Worm (Caenorhabditis elegans) whole organism, L4 larva: ENCODE results near the gene wago-4.
A peak's percentile ranks its signal among the peaks of the same experiment; 100 is the strongest.

Experiments used
- D1046.2 ChIP-seq: fragments of 200-800 bp; sonication (Bioruptor generic); IDR thresholded peaks from 2 replicates; pipeline ENCODE4 v1.3.6; 2022; ENCODE audit warnings: missing genetic modification characterization, missing compliant biosample characterization
- F37D6.2 ChIP-seq: sonication (generic microtip); optimal IDR thresholded peaks from 2 replicates; lab custom pipeline; 2016; ENCODE audit warnings: mild to moderate bottlenecking, missing genetic modification characterization, missing compliant biosample characterization
- F49E8.2 ChIP-seq: sonication (generic microtip); optimal IDR thresholded peaks from 2 replicates; lab custom pipeline; 2016; ENCODE audit warnings: missing compliant biosample characterization, mild to moderate bottlenecking, missing genetic modification characterization, borderline replicate concordance
- R02D3.7 ChIP-seq: fragments of 150-350 bp; sonication (generic microtip); optimal IDR thresholded peaks from 3 replicates; lab custom pipeline; 2014; ENCODE audit warnings: missing biosample characterization, missing genetic modification characterization
- T20F7.1 ChIP-seq: fragments of 200-800 bp; sonication (Bioruptor generic); optimal IDR thresholded peaks from 2 replicates; lab custom pipeline; 2018; ENCODE audit warnings: mild to moderate bottlenecking, missing genetic modification characterization, missing compliant biosample characterization
- Y48G9A.11 ChIP-seq: fragments of 200-800 bp; sonication (Bioruptor generic); IDR thresholded peaks from 2 replicates; pipeline ENCODE4 v1.3.6; 2022; ENCODE audit warnings: missing genetic modification reagents, missing genetic modification characterization, missing compliant biosample characterization
- Y5F2A.4 ChIP-seq: fragments of 200-800 bp; sonication (Bioruptor generic); optimal IDR thresholded peaks from 2 replicates; lab custom pipeline; 2018; ENCODE audit warnings: mild to moderate bottlenecking, missing genetic modification characterization, missing compliant biosample characterization
- Y75B8A.6 ChIP-seq: fragments of 200-800 bp; sonication (Bioruptor generic); IDR thresholded peaks from 2 replicates; pipeline ENCODE4 v1.3.6; 2022; ENCODE audit warnings: missing genetic modification reagents, missing genetic modification characterization, missing compliant biosample characterization
- ZK337.2 ChIP-seq: fragments of 200-800 bp; sonication (Bioruptor generic); IDR thresholded peaks from 2 replicates; pipeline ENCODE4 v1.3.6; 2022; ENCODE audit warnings: missing genetic modification reagents, missing genetic modification characterization, missing compliant biosample characterization
- aha-1 ChIP-seq: fragments of 150-350 bp; peaks from one replicate; lab custom pipeline; 2014; ENCODE audit warnings: missing biosample characterization, missing genetic modification characterization
- attf-4 ChIP-seq: sonication (generic microtip); optimal IDR thresholded peaks from 3 replicates; lab custom pipeline; 2017; ENCODE audit warnings: missing biosample characterization, missing genetic modification characterization
- ceh-44 ChIP-seq: fragments of 200-800 bp; sonication (Bioruptor generic); IDR thresholded peaks from 2 replicates; pipeline ENCODE4 v1.3.6; 2022; ENCODE audit warnings: missing genetic modification reagents, missing genetic modification characterization, missing compliant biosample characterization
- ceh-82 ChIP-seq: sonication (generic microtip); optimal IDR thresholded peaks from 2 replicates; lab custom pipeline; 2017; ENCODE audit warnings: missing biosample characterization, missing genetic modification characterization
- daf-12 ChIP-seq: fragments of 150-350 bp; optimal IDR thresholded peaks from 2 replicates; lab custom pipeline; 2014; ENCODE audit warnings: missing biosample characterization, missing genetic modification reagents, missing genetic modification characterization
- daf-16 ChIP-seq, 3 experiments: sonication (generic microtip); optimal IDR thresholded peaks; 2 replicates each; lab custom pipeline; 2016 to 2017; ENCODE audit warnings: missing genetic modification characterization in 3 of 3, missing genetic modification reagents in 3 of 3, mild to moderate bottlenecking in 2 of 3, missing compliant biosample characterization in 2 of 3, missing biosample characterization in 1 of 3, moderate library complexity in 1 of 3
- dmd-6 ChIP-seq: fragments of 200-800 bp; sonication (Bioruptor generic); IDR thresholded peaks from 2 replicates; pipeline ENCODE4 v1.3.6; 2022; ENCODE audit warnings: missing genetic modification reagents, missing genetic modification characterization, missing compliant biosample characterization
- dmd-8 ChIP-seq: fragments of 200-800 bp; sonication (Bioruptor generic); IDR thresholded peaks from 2 replicates; pipeline ENCODE4 v1.3.6; 2022; ENCODE audit warnings: missing genetic modification characterization, missing compliant biosample characterization
- dpl-1 ChIP-seq: fragments of 150-350 bp; optimal IDR thresholded peaks from 2 replicates; lab custom pipeline; 2014; ENCODE audit warnings: missing biosample characterization, missing genetic modification reagents, missing genetic modification characterization
- dve-1 ChIP-seq: sonication (generic microtip); optimal IDR thresholded peaks from 2 replicates; lab custom pipeline; 2017; ENCODE audit warnings: antibody characterized with exemption, mild to moderate bottlenecking, missing genetic modification characterization, missing compliant biosample characterization; ENCODE audit not compliant: insufficient read depth
- fos-1 ChIP-seq: fragments of 150-350 bp; optimal IDR thresholded peaks from 2 replicates; lab custom pipeline; 2014; ENCODE audit warnings: missing biosample characterization, missing genetic modification characterization
- hif-1 ChIP-seq, 2 experiments: sonication (generic microtip); optimal IDR thresholded peaks; 2 replicates each; lab custom pipeline; 2016 to 2017; ENCODE audit warnings: missing compliant biosample characterization in 2 of 2, missing genetic modification characterization in 2 of 2, missing genetic modification reagents in 2 of 2, missing genotype in 2 of 2, mild to moderate bottlenecking in 1 of 2
- hlh-11 ChIP-seq: fragments of 200-800 bp; sonication (Bioruptor generic); optimal IDR thresholded peaks from 2 replicates; lab custom pipeline; 2018; ENCODE audit warnings: mild to moderate bottlenecking, missing genetic modification characterization, missing compliant biosample characterization
- hlh-30 ChIP-seq: sonication (generic microtip); optimal IDR thresholded peaks from 2 replicates; lab custom pipeline; 2017; ENCODE audit warnings: antibody characterized with exemption, mild to moderate bottlenecking, missing genetic modification characterization, missing compliant biosample characterization; ENCODE audit not compliant: insufficient read depth
- jun-1 ChIP-seq: fragments of 150-350 bp; optimal IDR thresholded peaks from 2 replicates; lab custom pipeline; 2014; ENCODE audit warnings: missing biosample characterization, missing genetic modification reagents, missing genetic modification characterization
- lin-38 ChIP-seq: fragments of 200-800 bp; sonication (Bioruptor generic); IDR thresholded peaks from 2 replicates; pipeline ENCODE4 v1.3.6; 2022; ENCODE audit warnings: missing genetic modification reagents, missing genetic modification characterization, missing compliant biosample characterization
- lir-3 ChIP-seq: sonication (generic microtip); optimal IDR thresholded peaks from 2 replicates; lab custom pipeline; 2016; ENCODE audit warnings: mild to moderate bottlenecking, missing genetic modification characterization, missing compliant biosample characterization
- lsy-2 ChIP-seq, 2 experiments: fragments of 150-350 bp in 1 of 2; sonication (generic microtip) in 1 of 2; optimal IDR thresholded peaks; 2 replicates each; lab custom pipeline; 2014 to 2017; ENCODE audit warnings: missing biosample characterization in 2 of 2, missing genetic modification characterization in 2 of 2
- mdt-29 ChIP-seq: fragments of 200-800 bp; sonication (Bioruptor generic); IDR thresholded peaks from 2 replicates; pipeline ENCODE4 v1.3.6; 2022; ENCODE audit warnings: missing genetic modification reagents, missing genetic modification characterization, missing compliant biosample characterization
- mes-2 ChIP-seq: sonication (generic microtip); optimal IDR thresholded peaks from 2 replicates; lab custom pipeline; 2016; ENCODE audit warnings: missing genotype, mild to moderate bottlenecking, missing genetic modification characterization, missing compliant biosample characterization; ENCODE audit not compliant: poor library complexity, severe bottlenecking
- nhr-10 ChIP-seq: fragments of 150-350 bp; optimal IDR thresholded peaks from 2 replicates; lab custom pipeline; 2014; ENCODE audit warnings: missing biosample characterization, missing genetic modification characterization
- nhr-111 ChIP-seq: fragments of 200-800 bp; sonication (Bioruptor generic); optimal IDR thresholded peaks from 2 replicates; lab custom pipeline; 2018; ENCODE audit warnings: mild to moderate bottlenecking, missing genetic modification characterization, missing compliant biosample characterization
- nhr-28 ChIP-seq: fragments of 150-350 bp; optimal IDR thresholded peaks from 2 replicates; lab custom pipeline; 2014; ENCODE audit warnings: missing biosample characterization, missing genetic modification characterization
- nhr-76 ChIP-seq: fragments of 150-350 bp; optimal IDR thresholded peaks from 2 replicates; lab custom pipeline; 2014; ENCODE audit warnings: missing biosample characterization, missing genetic modification characterization
- pha-4 ChIP-seq, 2 experiments: fragments of 150-350 bp in 1 of 2; fragments of 200-800 bp in 1 of 2; sonication (Bioruptor generic) in 1 of 2; IDR thresholded peaks in 1 of 2; optimal IDR thresholded peaks in 1 of 2; 2 replicates each; pipeline versions ENCODE4 v1.3.6 to Lab custom; 2014 to 2022; ENCODE audit warnings: missing genetic modification characterization in 2 of 2, missing genetic modification reagents in 2 of 2, missing biosample characterization in 1 of 2, missing compliant biosample characterization in 1 of 2
- php-3 ChIP-seq: fragments of 200-800 bp; sonication (Bioruptor generic); IDR thresholded peaks from 2 replicates; pipeline ENCODE4 v1.3.6; 2022; ENCODE audit warnings: missing genetic modification reagents, missing genetic modification characterization, missing compliant biosample characterization
- pqm-1 ChIP-seq: sonication (generic microtip); optimal IDR thresholded peaks from 2 replicates; lab custom pipeline; 2017; ENCODE audit warnings: missing biosample characterization, missing genetic modification characterization
- rbr-2 ChIP-seq: sonication (generic microtip); optimal IDR thresholded peaks from 2 replicates; lab custom pipeline; 2016; ENCODE audit warnings: missing genotype, missing genetic modification characterization, missing compliant biosample characterization
- set-16 ChIP-seq: fragments of 200-800 bp; sonication (Bioruptor generic); IDR thresholded peaks from 2 replicates; pipeline ENCODE4 v1.3.6; 2022; ENCODE audit warnings: missing genetic modification reagents, missing genetic modification characterization, missing compliant biosample characterization
- snpc-4 ChIP-seq: fragments of 150-350 bp; optimal IDR thresholded peaks from 2 replicates; lab custom pipeline; 2014; ENCODE audit warnings: missing biosample characterization, missing genetic modification characterization
- spr-1 ChIP-seq: sonication (generic microtip); optimal IDR thresholded peaks from 2 replicates; lab custom pipeline; 2016; ENCODE audit warnings: mild to moderate bottlenecking, missing genetic modification characterization, missing compliant biosample characterization
- tag-97 ChIP-seq: fragments of 200-800 bp; sonication (Bioruptor generic); IDR thresholded peaks from 2 replicates; pipeline ENCODE4 v1.3.6; 2022; ENCODE audit warnings: missing genetic modification characterization, missing compliant biosample characterization
- tra-1 ChIP-seq: fragments of 200-800 bp; sonication (Bioruptor generic); IDR thresholded peaks from 2 replicates; pipeline ENCODE4 v1.3.6; 2022; ENCODE audit warnings: missing genetic modification reagents, missing genetic modification characterization, missing compliant biosample characterization
- unc-130 ChIP-seq: sonication (generic microtip); optimal IDR thresholded peaks from 2 replicates; lab custom pipeline; 2016; ENCODE audit warnings: missing genetic modification reagents, missing genetic modification characterization, missing compliant biosample characterization
- unc-39 ChIP-seq: sonication (generic microtip); optimal IDR thresholded peaks from 2 replicates; lab custom pipeline; 2017; ENCODE audit warnings: missing biosample characterization, missing genetic modification characterization
- zfp-2 ChIP-seq: sonication (generic microtip); optimal IDR thresholded peaks from 2 replicates; lab custom pipeline; 2016; ENCODE audit warnings: mild to moderate bottlenecking, missing genetic modification characterization, missing compliant biosample characterization
- ztf-11 ChIP-seq: fragments of 150-350 bp; optimal IDR thresholded peaks from 2 replicates; lab custom pipeline; 2014; ENCODE audit warnings: missing biosample characterization, missing genetic modification characterization

The wago-4 gene

DNA sequence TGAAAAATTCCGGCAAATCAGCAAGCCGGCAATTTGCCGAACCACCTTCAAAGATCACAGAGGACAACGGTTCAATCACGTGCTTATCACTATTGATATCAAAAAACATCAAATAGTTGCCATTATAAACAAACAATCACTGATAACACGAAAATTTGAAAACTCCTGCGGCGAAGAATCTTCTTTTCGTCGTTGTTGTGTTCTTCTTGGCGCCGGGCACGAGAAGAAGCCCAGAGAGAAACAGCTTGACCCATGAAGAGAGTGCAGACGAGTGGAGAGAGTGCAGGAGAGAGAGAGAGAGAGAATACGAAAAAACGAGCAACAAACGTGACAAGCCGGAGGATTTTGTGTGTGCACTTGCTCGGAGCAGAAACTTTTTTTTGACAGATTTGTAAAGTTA, 40.7 kb upstream of the wago-4 start (continued):
- no peak for TF ChIP-seq tag-97
- TF ChIP-seq D1046.2 (GFP tag; lab: Robert Waterston, UW) = no peak

DNA sequence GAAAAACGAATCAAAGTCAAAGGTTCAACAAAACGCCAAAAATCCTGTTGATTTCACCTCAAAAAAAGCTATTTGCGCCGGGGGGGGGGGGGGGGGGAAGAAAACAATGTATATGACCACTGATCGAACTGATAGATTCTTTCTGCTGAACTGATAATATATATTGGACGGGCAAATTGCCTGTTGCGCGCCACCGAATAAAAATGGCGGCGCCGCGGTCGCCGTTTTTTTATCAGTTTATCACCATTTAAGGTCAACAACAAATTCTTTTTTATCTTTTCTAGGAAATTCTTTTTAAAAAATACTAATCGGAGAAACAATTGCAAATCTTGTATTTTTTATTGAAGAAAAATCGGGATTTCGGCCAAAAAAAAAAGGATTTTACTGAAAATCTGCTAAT, 39.6 kb upstream of the wago-4 start:
- TF ChIP-seq aha-1 = peak; percentile 18
- no peak for TF ChIP-seq daf-16 (GFP tag; optimal IDR thresholded peaks at IDR 0.05; lab: Kevin White, UChicago)
- peak; percentile 85 for TF ChIP-seq daf-16 (tag; optimal IDR thresholded peaks at IDR 0.05; lab: Kevin White, UChicago)
- no peak for TF ChIP-seq rbr-2 (tag; lab: Kevin White, UChicago)
- TF ChIP-seq nhr-28 (tag; lab: Kevin White, UChicago) = peak; percentile 39
- TF ChIP-seq daf-12 (tag; lab: Kevin White, UChicago) = no peak
- TF ChIP-seq F37D6.2 = no peak
- no peak for TF ChIP-seq snpc-4 (tag; lab: Kevin White, UChicago)
- no peak for TF ChIP-seq set-16 (GFP tag; lab: Robert Waterston, UW)
- TF ChIP-seq mes-2 = no peak
- TF ChIP-seq php-3 (GFP tag; lab: Robert Waterston, UW) = peak; percentile 67
- TF ChIP-seq fos-1 (tag; lab: Kevin White, UChicago) = no peak
- no peak for TF ChIP-seq dmd-8 (GFP tag; lab: Robert Waterston, UW)
- no peak for TF ChIP-seq D1046.2 (GFP tag; lab: Robert Waterston, UW)
- peak; percentile 73 for TF ChIP-seq hlh-11 (tag; lab: Kevin White, UChicago)
- peak; percentile 78 for TF ChIP-seq pqm-1 (tag; lab: Kevin White, UChicago)
- TF ChIP-seq mdt-29 (GFP tag; lab: Robert Waterston, UW) = no peak
- 0 out of 2 replicates have a peak, but pooled peaks have one; percentile 7 for TF ChIP-seq lin-38 (GFP tag; lab: Robert Waterston, UW)
- TF ChIP-seq dve-1 (tag; lab: Kevin White, UChicago) = peak; percentile 46
- no peak for TF ChIP-seq lir-3 (tag; lab: Kevin White, UChicago)
- TF ChIP-seq hif-1 (tag; optimal IDR thresholded peaks at IDR 0.05; lab: Kevin White, UChicago) = peak in 1 of 2 experiments; percentile 13
- TF ChIP-seq dmd-6 (GFP tag; lab: Robert Waterston, UW) = peak; percentile 78
- TF ChIP-seq tra-1 (GFP tag; lab: Robert Waterston, UW) = 0 out of 2 replicates have a peak, but pooled peaks have one; percentile 48

DNA sequence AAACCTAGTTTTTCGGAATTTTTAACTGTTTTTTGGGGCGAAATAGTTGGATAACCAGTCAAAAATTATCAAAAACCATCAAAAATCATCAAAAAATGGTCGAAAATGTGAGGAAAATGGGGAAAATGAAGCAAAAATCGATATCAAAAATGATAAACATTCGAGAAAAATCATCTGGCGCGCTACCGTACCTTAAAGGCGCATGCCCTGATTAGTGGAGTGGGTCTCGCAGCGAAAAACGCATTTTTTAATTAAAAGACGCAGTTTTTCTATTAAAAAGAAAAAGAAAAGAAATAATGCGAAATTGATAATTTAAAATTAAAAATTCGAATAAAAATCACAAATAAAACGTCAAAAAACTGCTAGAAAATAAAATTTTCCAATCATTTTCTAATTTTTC, 38.9 kb upstream of the wago-4 start, which contains the start of gene F35C5.1:
TSS of gene F35C5.1 (plus strand) at position 399 of the 400 bp plus-strand sequence.
- TF ChIP-seq mes-2 = no peak
- no peak for TF ChIP-seq Y5F2A.4 (GFP tag; lab: Kevin White, UChicago)
- TF ChIP-seq unc-39 (tag; lab: Kevin White, UChicago) = no peak
- peak; percentile 39 for TF ChIP-seq lin-38 (GFP tag; lab: Robert Waterston, UW)
- peak; percentile 63 for TF ChIP-seq Y48G9A.11
- peak in 1 of 2 experiments; percentile 34 for TF ChIP-seq lsy-2 (tag; optimal IDR thresholded peaks at IDR 0.05; lab: Kevin White, UChicago)
- TF ChIP-seq ZK337.2 = no peak
- TF ChIP-seq daf-16 (GFP tag; optimal IDR thresholded peaks at IDR 0.05; lab: Kevin White, UChicago) = no peak
- no peak for TF ChIP-seq daf-16 (tag; optimal IDR thresholded peaks at IDR 0.05; lab: Kevin White, UChicago)
- no peak for TF ChIP-seq nhr-76
- peak; percentile 12 for TF ChIP-seq unc-130 (GFP tag; lab: Kevin White, UChicago)
- TF ChIP-seq zfp-2 = no peak
- TF ChIP-seq F49E8.2 (tag; lab: Kevin White, UChicago) = peak; percentile 47
- TF ChIP-seq tag-97 = no peak

DNA sequence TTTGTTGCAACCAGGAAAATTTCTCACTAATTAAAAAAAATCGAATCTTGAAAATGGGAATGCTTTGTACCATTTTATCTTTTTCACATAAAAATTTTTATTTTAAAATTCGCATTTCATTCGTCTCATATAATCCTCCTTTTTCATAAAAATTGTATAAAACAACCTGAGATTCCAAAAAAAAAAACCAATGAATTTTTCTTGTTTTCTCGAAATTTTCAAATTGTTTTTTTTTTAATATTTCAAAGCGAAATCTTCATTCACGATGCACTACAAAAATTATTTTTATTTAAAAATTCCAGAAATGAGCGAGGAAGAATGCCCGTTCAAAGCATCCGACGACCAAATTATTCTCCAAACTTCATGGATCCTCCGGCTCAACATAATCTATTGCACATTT, 34.4 kb upstream of the wago-4 start, which contains the start of gene sra-14:
TSS of gene sra-14 (plus strand) at position 301 of the 400 bp plus-strand sequence.
- TF ChIP-seq ceh-82 (tag; lab: Kevin White, UChicago) = no peak
- TF ChIP-seq jun-1 (tag; lab: Kevin White, UChicago) = no peak
- TF ChIP-seq spr-1 (tag; lab: Kevin White, UChicago) = no peak
- TF ChIP-seq attf-4 (tag; lab: Kevin White, UChicago) = no peak
- no peak for TF ChIP-seq F49E8.2 (tag; lab: Kevin White, UChicago)
- no peak for TF ChIP-seq daf-12 (tag; lab: Kevin White, UChicago)
- TF ChIP-seq Y75B8A.6 (GFP tag; lab: Robert Waterston, UW) = no peak
- TF ChIP-seq R02D3.7 (tag; lab: Kevin White, UChicago) = no peak
- no peak for TF ChIP-seq ceh-44 (GFP tag; lab: Robert Waterston, UW)
- TF ChIP-seq nhr-111 (GFP tag; lab: Kevin White, UChicago) = no peak
- TF ChIP-seq pha-4 (GFP tag; IDR thresholded peaks at IDR 0.05; lab: Robert Waterston, UW) = no peak
- no peak for TF ChIP-seq pha-4 (tag; optimal IDR thresholded peaks at IDR 0.05; lab: Kevin White, UChicago)
- no peak for TF ChIP-seq hlh-30
- TF ChIP-seq ztf-11 = no peak
- TF ChIP-seq nhr-10 (tag; lab: Kevin White, UChicago) = no peak
- TF ChIP-seq dpl-1 (GFP tag; lab: Kevin White, UChicago) = no peak
- TF ChIP-seq T20F7.1 = no peak
- TF ChIP-seq F37D6.2 = no peak
